Worm (Caenorhabditis elegans): ENCODE measurements around the gene cht-6.

DNA sequence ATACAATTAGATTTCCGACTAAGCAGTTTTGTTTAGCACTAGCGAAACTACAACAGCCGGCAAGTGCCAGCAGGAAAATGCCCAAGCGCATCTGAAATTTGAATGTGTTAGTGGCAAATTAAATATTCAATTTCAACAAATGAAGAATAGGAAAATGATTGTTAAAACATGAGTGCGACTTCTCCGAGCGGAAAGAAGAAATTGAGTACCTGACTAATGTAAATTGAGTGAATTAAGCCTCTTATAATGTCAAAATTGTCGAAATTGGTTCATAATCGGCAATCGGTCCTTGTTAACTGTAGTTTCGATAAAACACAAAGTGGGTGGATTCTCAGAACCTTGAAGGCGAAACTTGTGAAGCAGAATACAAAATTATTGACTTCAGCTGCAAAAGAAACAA lies 15.0 kb upstream of the cht-6 start, which contains the start of gene gfi-1:
- no peak for TF ChIP-seq ZK546.5 (tag; optimal IDR thresholded peaks at IDR 0.05)
- TF ChIP-seq peb-1 (tag; optimal IDR thresholded peaks at IDR 0.05): no peak
- no peak for TF ChIP-seq nhr-237 (tag; optimal IDR thresholded peaks at IDR 0.05)
- no peak for TF ChIP-seq ceh-82 (tag; optimal IDR thresholded peaks at IDR 0.05)
- TF ChIP-seq lin-11 (tag; optimal IDR thresholded peaks at IDR 0.05): no peak
- no peak for TF ChIP-seq nhr-25 (tag; optimal IDR thresholded peaks at IDR 0.05)
- no peak for TF ChIP-seq zag-1 (tag; optimal IDR thresholded peaks at IDR 0.05)
- no peak for TF ChIP-seq lsy-2 (tag; optimal IDR thresholded peaks at IDR 0.05)
- TF ChIP-seq unc-62 (GFP tag; optimal IDR thresholded peaks at IDR 0.05): no peak
